Fruit fly (Drosophila melanogaster) whole organism, embryonic: ENCODE measurements around the gene CG6015.

Source experiments
- B-H2 ChIP-seq: fragments of 200-800 bp; sonication (Bioruptor generic); optimal IDR thresholded peaks from 2 replicates; lab custom pipeline; 2018; ENCODE audit warnings: missing biosample characterization, mild to moderate bottlenecking, missing genetic modification characterization
- Blimp-1 ChIP-seq: fragments of 200-800 bp; sonication (Bioruptor generic); optimal IDR thresholded peaks from 3 replicates; lab custom pipeline; 2018; ENCODE audit warnings: missing biosample characterization, missing genetic modification characterization, mild to moderate bottlenecking, moderate library complexity, missing genetic modification reagents
- CG1233 ChIP-seq: fragments of 200-800 bp; sonication (Bioruptor generic); optimal IDR thresholded peaks from 4 replicates; lab custom pipeline; 2018; ENCODE audit warnings: missing biosample characterization, mild to moderate bottlenecking, missing genetic modification characterization
- CG12391 ChIP-seq: fragments of 200-800 bp; sonication (Bioruptor generic); optimal IDR thresholded peaks from 3 replicates; lab custom pipeline; 2018; ENCODE audit warnings: missing biosample characterization, mild to moderate bottlenecking, missing genetic modification characterization, moderate library complexity
- CG12659 ChIP-seq: fragments of 200-800 bp; sonication (Bioruptor generic); optimal IDR thresholded peaks from 3 replicates; lab custom pipeline; 2017; ENCODE audit warnings: mild to moderate bottlenecking, missing biosample characterization, missing genetic modification reagents, missing genetic modification characterization
- CG14710 ChIP-seq: fragments of 200-800 bp; sonication (Bioruptor generic); optimal IDR thresholded peaks from 3 replicates; lab custom pipeline; 2019; ENCODE audit warnings: missing biosample characterization, mild to moderate bottlenecking, missing genetic modification characterization, moderate library complexity
- CG15514 ChIP-seq: fragments of 200-800 bp; sonication (Bioruptor generic); optimal IDR thresholded peaks from 3 replicates; lab custom pipeline; 2017; ENCODE audit warnings: missing biosample characterization, missing genetic modification characterization, mild to moderate bottlenecking, moderate library complexity, missing genetic modification reagents
- CG16863 ChIP-seq: fragments of 200-800 bp; sonication (Bioruptor generic); optimal IDR thresholded peaks from 3 replicates; lab custom pipeline; 2016; ENCODE audit warnings: missing biosample characterization, missing genetic modification characterization
- CG17385 ChIP-seq: fragments of 200-800 bp; sonication (Bioruptor generic); optimal IDR thresholded peaks from 3 replicates; lab custom pipeline; 2018; ENCODE audit warnings: missing biosample characterization, mild to moderate bottlenecking, missing genetic modification characterization
- CG18011 ChIP-seq: fragments of 200-800 bp; sonication (Bioruptor generic); optimal IDR thresholded peaks from 2 replicates; lab custom pipeline; 2017; ENCODE audit warnings: missing biosample characterization, missing genetic modification characterization, mild to moderate bottlenecking, moderate library complexity, missing genotype
- CG3163 ChIP-seq: fragments of 200-800 bp; sonication (Bioruptor generic); optimal IDR thresholded peaks from 3 replicates; lab custom pipeline; 2016; ENCODE audit warnings: missing biosample characterization, missing genetic modification characterization
- CG5953 ChIP-seq: fragments of 200-800 bp; sonication (Bioruptor generic); IDR thresholded peaks from 2 replicates; pipeline ENCODE4 v1.3.6; 2022; ENCODE audit warnings: missing biosample characterization, missing genetic modification characterization
- CG6254 ChIP-seq: fragments of 200-800 bp; sonication (Bioruptor generic); optimal IDR thresholded peaks from 3 replicates; lab custom pipeline; 2017; ENCODE audit warnings: mild to moderate bottlenecking, missing biosample characterization, missing genetic modification reagents, missing genetic modification characterization
- CG9437 ChIP-seq: fragments of 200-800 bp; sonication (Bioruptor generic); optimal IDR thresholded peaks from 2 replicates; lab custom pipeline; 2018; ENCODE audit warnings: missing biosample characterization, mild to moderate bottlenecking, missing genetic modification characterization
- CG9932 ChIP-seq: fragments of 200-800 bp; sonication (Bioruptor generic); IDR thresholded peaks from 2 replicates; pipeline ENCODE4 v1.3.6; 2022; ENCODE audit warnings: missing biosample characterization, missing genetic modification characterization
- CTCF ChIP-seq: fragments of 200-800 bp; sonication (Bioruptor generic); optimal IDR thresholded peaks from 2 replicates; lab custom pipeline; 2017; ENCODE audit warnings: missing biosample characterization, mild to moderate bottlenecking, missing genetic modification characterization, moderate library complexity
- CkIIα-i1 ChIP-seq: fragments of 200-800 bp; sonication (Bioruptor generic); IDR thresholded peaks from 2 replicates; pipeline ENCODE4 v1.3.6; 2022; ENCODE audit warnings: missing biosample characterization, missing genetic modification characterization
- Ets65A ChIP-seq: fragments of 200-800 bp; sonication (Bioruptor generic); peaks from one replicate; lab custom pipeline; 2016; ENCODE audit warnings: missing biosample characterization, missing genetic modification characterization
- Fer3 ChIP-seq: fragments of 200-800 bp; sonication (Bioruptor generic); optimal IDR thresholded peaks from 2 replicates; lab custom pipeline; 2018; ENCODE audit warnings: missing biosample characterization, mild to moderate bottlenecking, missing genetic modification characterization, moderate library complexity
- Gsc ChIP-seq: fragments of 200-800 bp; sonication (Bioruptor generic); IDR thresholded peaks from 2 replicates; pipeline ENCODE4 v1.3.6; 2022; ENCODE audit warnings: missing biosample characterization, missing genetic modification characterization
- HmgZ ChIP-seq: fragments of 200-800 bp; sonication (Bioruptor generic); optimal IDR thresholded peaks from 2 replicates; lab custom pipeline; 2018; ENCODE audit warnings: missing biosample characterization, mild to moderate bottlenecking, missing genetic modification characterization
- Hmx ChIP-seq: fragments of 200-800 bp; sonication (Bioruptor generic); optimal IDR thresholded peaks from 2 replicates; lab custom pipeline; 2016; ENCODE audit warnings: missing biosample characterization, missing genetic modification characterization
- Hr51 ChIP-seq, 2 experiments: fragments of 200-800 bp; sonication (Bioruptor generic); optimal IDR thresholded peaks; 2 replicates in 1 of 2; 3 replicates in 1 of 2; lab custom pipeline; 2016 to 2018; ENCODE audit warnings: missing biosample characterization in 2 of 2, missing genetic modification characterization in 2 of 2, mild to moderate bottlenecking in 1 of 2, moderate library complexity in 1 of 2
- MBD-R2 ChIP-seq: fragments of 200-800 bp; sonication (Bioruptor generic); IDR thresholded peaks from 2 replicates; pipeline ENCODE4 v1.3.6; 2022; ENCODE audit warnings: missing biosample characterization, missing genetic modification characterization
- MESR4 ChIP-seq: fragments of 200-800 bp; sonication (Bioruptor generic); optimal IDR thresholded peaks from 2 replicates; lab custom pipeline; 2018; ENCODE audit warnings: missing biosample characterization, mild to moderate bottlenecking, missing genetic modification characterization, moderate library complexity
- Oli ChIP-seq: fragments of 200-800 bp; sonication (Bioruptor generic); optimal IDR thresholded peaks from 2 replicates; lab custom pipeline; 2018; ENCODE audit warnings: missing biosample characterization, mild to moderate bottlenecking, missing genetic modification characterization, moderate library complexity
- Optix ChIP-seq: fragments of 200-800 bp; sonication (Bioruptor generic); IDR thresholded peaks from 3 replicates; pipeline ENCODE4 v1.3.6; 2022; ENCODE audit warnings: missing biosample characterization, missing genetic modification characterization
- Sry-δ ChIP-seq: fragments of 200-800 bp; sonication (Bioruptor generic); optimal IDR thresholded peaks from 2 replicates; lab custom pipeline; 2016; ENCODE audit warnings: missing biosample characterization, missing genetic modification characterization
- Ssrp ChIP-seq: fragments of 200-800 bp; sonication (Bioruptor generic); optimal IDR thresholded peaks from 2 replicates; lab custom pipeline; 2018; ENCODE audit warnings: missing biosample characterization, mild to moderate bottlenecking, missing genetic modification characterization, moderate library complexity
- Usf ChIP-seq: fragments of 200-800 bp; sonication (Bioruptor generic); optimal IDR thresholded peaks from 2 replicates; lab custom pipeline; 2017; ENCODE audit warnings: missing genotype, missing biosample characterization, missing genetic modification characterization
- abd-A ChIP-seq: fragments of 200-800 bp; sonication (Bioruptor generic); optimal IDR thresholded peaks from 3 replicates; lab custom pipeline; 2019; ENCODE audit warnings: missing biosample characterization, mild to moderate bottlenecking, missing genetic modification characterization, moderate library complexity
- amos ChIP-seq: fragments of 200-800 bp; sonication (Bioruptor generic); IDR thresholded peaks from 2 replicates; pipeline ENCODE4 v1.3.6; 2022; ENCODE audit warnings: missing biosample characterization, missing genetic modification characterization; ENCODE audit not compliant: partially characterized antibody
- corto ChIP-seq: fragments of 200-800 bp; sonication (Bioruptor generic); optimal IDR thresholded peaks from 2 replicates; lab custom pipeline; 2016; ENCODE audit warnings: missing biosample characterization, mild to moderate bottlenecking, missing genetic modification characterization, moderate library complexity
- crc ChIP-seq: fragments of 200-800 bp; sonication (Bioruptor generic); optimal IDR thresholded peaks from 2 replicates; lab custom pipeline; 2016; ENCODE audit warnings: missing biosample characterization, missing genetic modification characterization
- dimm ChIP-seq: fragments of 200-800 bp; sonication (Bioruptor generic); IDR thresholded peaks from 2 replicates; pipeline ENCODE4 v1.3.6; 2022; ENCODE audit warnings: missing biosample characterization, missing genetic modification characterization
- emc ChIP-seq: fragments of 200-800 bp; sonication (Bioruptor generic); optimal IDR thresholded peaks from 2 replicates; lab custom pipeline; 2016; ENCODE audit warnings: missing biosample characterization, missing genetic modification characterization
- eyg ChIP-seq: fragments of 200-800 bp; sonication (Bioruptor generic); optimal IDR thresholded peaks from 3 replicates; lab custom pipeline; 2016; ENCODE audit warnings: missing biosample characterization, missing genetic modification characterization
- fd102C ChIP-seq: fragments of 200-800 bp; sonication (Bioruptor generic); optimal IDR thresholded peaks from 2 replicates; lab custom pipeline; 2018; ENCODE audit warnings: missing biosample characterization, mild to moderate bottlenecking, missing genetic modification characterization, moderate library complexity
- gce ChIP-seq: fragments of 200-800 bp; sonication (Bioruptor generic); IDR thresholded peaks from 3 replicates; pipeline ENCODE4 v1.3.6; 2022; ENCODE audit warnings: missing biosample characterization, missing genetic modification characterization
- ham ChIP-seq: fragments of 200-800 bp; sonication (Bioruptor generic); IDR thresholded peaks from 2 replicates; pipeline ENCODE4 v1.3.6; 2022; ENCODE audit warnings: missing biosample characterization, missing genetic modification characterization
- ind ChIP-seq: fragments of 200-800 bp; sonication (Bioruptor generic); optimal IDR thresholded peaks from 3 replicates; lab custom pipeline; 2016; ENCODE audit warnings: missing biosample characterization, missing genetic modification characterization
- insv ChIP-seq, 2 experiments: fragments of 200-800 bp; sonication (Bioruptor generic); optimal IDR thresholded peaks; 3 replicates each; lab custom pipeline; 2016 to 2018; ENCODE audit warnings: missing biosample characterization in 2 of 2, missing genetic modification characterization in 2 of 2
- nerfin-1 ChIP-seq: fragments of 200-800 bp; sonication (Bioruptor generic); optimal IDR thresholded peaks from 3 replicates; lab custom pipeline; 2019; ENCODE audit warnings: missing biosample characterization, mild to moderate bottlenecking, missing genetic modification characterization, moderate library complexity
- nerfin-2 ChIP-seq: fragments of 200-800 bp; sonication (Bioruptor generic); IDR thresholded peaks from 2 replicates; pipeline ENCODE4 v1.3.6; 2022; ENCODE audit warnings: missing biosample characterization, missing genetic modification characterization; ENCODE audit not compliant: partially characterized antibody
- nom ChIP-seq: fragments of 200-800 bp; sonication (Bioruptor generic); optimal IDR thresholded peaks from 2 replicates; lab custom pipeline; 2017; ENCODE audit warnings: missing biosample characterization, missing genetic modification characterization, mild to moderate bottlenecking, moderate library complexity, missing genetic modification reagents
- pho ChIP-seq: fragments of 200-800 bp; sonication (Bioruptor generic); optimal IDR thresholded peaks from 2 replicates; lab custom pipeline; 2016; ENCODE audit warnings: missing biosample characterization, missing genetic modification characterization
- pum ChIP-seq: fragments of 200-800 bp; sonication (Bioruptor generic); optimal IDR thresholded peaks from 2 replicates; lab custom pipeline; 2016; ENCODE audit warnings: missing biosample characterization, missing genetic modification characterization
- tap ChIP-seq: fragments of 200-800 bp; optimal IDR thresholded peaks from 3 replicates; lab custom pipeline; 2019; ENCODE audit warnings: missing biosample characterization, mild to moderate bottlenecking, missing genetic modification characterization, moderate library complexity
- ttk ChIP-seq: fragments of 200-800 bp; sonication (Bioruptor generic); IDR thresholded peaks from 2 replicates; pipeline ENCODE4 v2.1.2; 2022; ENCODE audit warnings: missing biosample characterization, missing genetic modification characterization
- vnd ChIP-seq: fragments of 200-800 bp; sonication (Bioruptor generic); IDR thresholded peaks from 3 replicates; pipeline ENCODE4 v1.3.6; 2022; ENCODE audit warnings: missing biosample characterization, missing genetic modification characterization; ENCODE audit not compliant: partially characterized antibody

The CG6015 gene

dm6 chr3R:22034160-22034742 lies at the start of gene CG6015, which contains the start of the genes CG45099, pit and Fadd (continued):
- TF ChIP-seq CG9932 (GFP tag; lab: Robert Waterston, UW) (peak; percentile 9; the same call in 1 of the 2 replicates), dimm (GFP tag; lab: Robert Waterston, UW) (no peak), nom (GFP tag; lab: Kevin White, UChicago) (no peak), CTCF (GFP tag; lab: Kevin White, UChicago) (no peak), vnd (peak; percentile 51; the same call in 1 of the 3 replicates), Oli (tag; lab: Kevin White, UChicago) (no peak), ind (no peak), Hr51 (GFP tag; optimal IDR thresholded peaks at IDR 0.05; lab: Kevin White, UChicago) (no peak), CG15514 (peak; percentile 9), gce (GFP tag; lab: Robert Waterston, UW) (no peak), Gsc (no peak), ttk (GFP tag; lab: Robert Waterston, UW) (no peak), ham (GFP tag; lab: Robert Waterston, UW) (no peak), fd102C (GFP tag; lab: Kevin White, UChicago) (no peak), nerfin-1 (tag; lab: Kevin White, UChicago) (peak; percentile 30), CG12391 (tag; lab: Kevin White, UChicago) (peak; percentile 35), Ets65A (GFP tag; lab: Kevin White, UChicago) (peak; percentile 22), nerfin-2 (GFP tag; lab: Robert Waterston, UW) (peak; percentile 50), MBD-R2 (GFP tag; lab: Robert Waterston, UW) (peak; percentile 66), abd-A (no peak), amos (GFP tag; lab: Robert Waterston, UW) (peak; percentile 59; the same call in 1 of the 2 replicates), CG1233 (GFP tag; lab: Kevin White, UChicago) (no peak), MESR4 (GFP tag; lab: Kevin White, UChicago) (peak; percentile 34), CG16863 (GFP tag; lab: Kevin White, UChicago) (no peak), CG14710 (tag; lab: Kevin White, UChicago) (peak; percentile 57), pum (GFP tag; lab: Kevin White, UChicago) (peak; percentile 6), CG5953 (GFP tag; lab: Robert Waterston, UW) (no peak), Optix (GFP tag; lab: Robert Waterston, UW) (no peak), tap (tag; lab: Kevin White, UChicago) (no peak), CG6254 (GFP tag; lab: Kevin White, UChicago) (no peak), Fer3 (tag; lab: Kevin White, UChicago) (no peak), eyg (GFP tag; lab: Kevin White, UChicago) (no peak), insv (GFP tag; optimal IDR thresholded peaks at IDR 0.05; lab: Kevin White, UChicago) (peak in 1 of 2 experiments; percentile 17), corto (GFP tag; lab: Kevin White, UChicago) (no peak), CG18011 (GFP tag; lab: Kevin White, UChicago) (no peak), Sry-δ (GFP tag; lab: Kevin White, UChicago) (peak; percentile 82), CG12659 (GFP tag; lab: Kevin White, UChicago) (peak; percentile 43), B-H2 (no peak), CkIIα-i1 (GFP tag; lab: Robert Waterston, UW) (no peak), crc (GFP tag; lab: Kevin White, UChicago) (no peak), Blimp-1 (no peak), emc (no peak), CG3163 (GFP tag; lab: Kevin White, UChicago) (no peak), HmgZ (no peak), Ssrp (tag; lab: Kevin White, UChicago) (no peak), CG17385 (no peak), Hmx (no peak), CG9437 (GFP tag; lab: Kevin White, UChicago) (no peak), pho (GFP tag; lab: Kevin White, UChicago) (no peak), Usf (GFP tag; lab: Kevin White, UChicago) (no peak)
